Worm (Caenorhabditis elegans): Measurements from ENCODE around the gene nhr-34.

The nhr-34 gene

DNA sequence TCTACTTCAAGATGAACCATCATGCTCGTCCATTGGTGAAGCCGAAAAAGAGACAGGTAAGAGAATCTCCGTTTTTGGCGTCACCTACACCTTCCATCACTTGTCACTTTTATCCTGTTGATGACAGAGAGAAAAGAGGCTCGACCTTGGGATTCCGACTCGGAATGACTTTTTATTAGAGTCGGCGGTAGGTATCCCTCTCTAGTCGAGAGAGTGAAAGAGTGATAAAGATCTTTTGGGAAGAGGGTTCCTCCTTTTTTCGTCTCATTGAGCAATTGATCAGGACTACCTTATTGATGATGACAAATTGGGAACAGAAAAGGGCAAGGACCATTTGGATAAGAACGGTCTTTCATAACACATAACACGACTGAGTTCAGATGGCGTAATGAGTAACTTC is 58.1 kb downstream of the nhr-34 start (continued):
- TF ChIP-seq unc-86 (tag; optimal IDR thresholded peaks at IDR 0.05): no peak
- TF ChIP-seq alr-1 (tag; optimal IDR thresholded peaks at IDR 0.05; ENCODE audit: borderline replicate concordance): no peak
- TF ChIP-seq mep-1 (tag; optimal IDR thresholded peaks at IDR 0.05): peak; percentile 27
- TF ChIP-seq xbp-1 (tag; optimal IDR thresholded peaks at IDR 0.05): no peak
- no peak for TF ChIP-seq mab-9 (GFP tag; IDR thresholded peaks at IDR 0.05)
- TF ChIP-seq nhr-85 (tag): peak; percentile 48
- no peak for TF ChIP-seq pqm-1 (tag; optimal IDR thresholded peaks at IDR 0.05)
- no peak for TF ChIP-seq grh-1 (GFP tag; IDR thresholded peaks at IDR 0.05)
- no peak for TF ChIP-seq lin-15B (tag; optimal IDR thresholded peaks at IDR 0.05)
- TF ChIP-seq C16A3.4 (tag; optimal IDR thresholded peaks at IDR 0.05): no peak

DNA sequence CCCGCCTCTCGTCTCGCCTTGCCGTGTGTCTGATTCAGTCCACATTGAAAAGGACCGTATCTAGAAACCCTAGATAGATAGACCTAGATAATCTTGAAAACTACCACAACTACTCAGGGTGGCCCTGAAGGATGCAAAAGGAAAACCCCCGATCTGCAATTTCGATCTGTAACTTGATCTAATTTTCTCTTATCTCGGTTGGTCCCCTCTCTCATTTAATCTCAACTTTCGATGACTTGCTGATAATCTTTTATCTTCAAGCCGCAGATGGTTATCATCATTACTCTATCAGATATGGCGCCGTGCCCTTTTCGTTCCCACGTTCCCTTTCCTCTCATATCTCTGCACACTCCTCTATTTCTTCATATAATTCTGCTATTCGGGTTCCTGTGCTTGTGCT is 60.0 kb downstream of the nhr-34 start:
- TF ChIP-seq sptf-1 (tag; optimal IDR thresholded peaks at IDR 0.05): no peak
- no peak for TF ChIP-seq ceh-82 (tag; optimal IDR thresholded peaks at IDR 0.05)
- TF ChIP-seq sup-37 (GFP tag; optimal IDR thresholded peaks at IDR 0.05): no peak
- no peak for TF ChIP-seq ama-1 (optimal IDR thresholded peaks at IDR 0.05)
- no peak for TF ChIP-seq snpc-4 (tag; optimal IDR thresholded peaks at IDR 0.05)
- no peak for TF ChIP-seq unc-62 (GFP tag; optimal IDR thresholded peaks at IDR 0.05)
- no peak for TF ChIP-seq nhr-90 (tag; optimal IDR thresholded peaks at IDR 0.05; ENCODE audit: poor library complexity)
- no peak for TF ChIP-seq snu-23 (GFP tag; optimal IDR thresholded peaks at IDR 0.05)
- no peak for TF ChIP-seq egl-13 (tag; optimal IDR thresholded peaks at IDR 0.05)
- no peak for TF ChIP-seq isw-1 (GFP tag; IDR thresholded peaks at IDR 0.05)
- no peak for TF ChIP-seq unc-86 (tag; optimal IDR thresholded peaks at IDR 0.05)
- peak; percentile 69 for TF ChIP-seq lin-14 (GFP tag; optimal IDR thresholded peaks at IDR 0.05)
- TF ChIP-seq efl-3 (GFP tag; optimal IDR thresholded peaks at IDR 0.05): peak; percentile 76
- TF ChIP-seq nhr-28 (tag; optimal IDR thresholded peaks at IDR 0.05): no peak
- TF ChIP-seq fos-1 (tag; optimal IDR thresholded peaks at IDR 0.05): no peak
- no peak for TF ChIP-seq nhr-237 (tag; optimal IDR thresholded peaks at IDR 0.05)
- TF ChIP-seq pqm-1 (tag; optimal IDR thresholded peaks at IDR 0.05): no peak
- no peak for TF ChIP-seq nhr-19 (GFP tag; conservative IDR thresholded peaks at IDR 0.05)
- TF ChIP-seq pax-3 (tag; optimal IDR thresholded peaks at IDR 0.05): no peak
- TF ChIP-seq C04F5.9 (tag; optimal IDR thresholded peaks at IDR 0.05): no peak
- TF ChIP-seq mab-9 (GFP tag; IDR thresholded peaks at IDR 0.05): no peak
- peak; percentile 39 for TF ChIP-seq irx-1 (tag; optimal IDR thresholded peaks at IDR 0.05)
- no peak for TF ChIP-seq xbp-1 (tag; optimal IDR thresholded peaks at IDR 0.05)
- TF ChIP-seq nhr-11 (tag; optimal IDR thresholded peaks at IDR 0.05): no peak
- TF ChIP-seq nhr-20 (tag; optimal IDR thresholded peaks at IDR 0.05): peak; percentile 41
- no peak for TF ChIP-seq C34B4.2 (tag; optimal IDR thresholded peaks at IDR 0.05)
- peak; percentile 46 for TF ChIP-seq nhr-71 (tag; optimal IDR thresholded peaks at IDR 0.05)
- TF ChIP-seq rnt-1 (tag; optimal IDR thresholded peaks at IDR 0.05): peak; percentile 70
- no peak for TF ChIP-seq swsn-7 (tag; optimal IDR thresholded peaks at IDR 0.05)
- no peak for TF ChIP-seq ets-5 (GFP tag; IDR thresholded peaks at IDR 0.05)
- no peak for TF ChIP-seq ztf-4 (tag; optimal IDR thresholded peaks at IDR 0.05)
- peak in 1 of 2 experiments; percentile 17 for TF ChIP-seq egl-27 (tag; optimal IDR thresholded peaks at IDR 0.05)
- TF ChIP-seq ceh-63 (GFP tag; optimal IDR thresholded peaks at IDR 0.05): no peak
- TF ChIP-seq mef-2 (tag; optimal IDR thresholded peaks at IDR 0.05): no peak
- TF ChIP-seq lin-13 (GFP tag; optimal IDR thresholded peaks at IDR 0.05): no peak
- no peak for TF ChIP-seq unc-98 (GFP tag; IDR thresholded peaks at IDR 0.05)
- TF ChIP-seq sox-4 (tag; optimal IDR thresholded peaks at IDR 0.05): no peak
- TF ChIP-seq ces-1 (GFP tag; optimal IDR thresholded peaks at IDR 0.05): no peak
- TF ChIP-seq zag-1 (tag; optimal IDR thresholded peaks at IDR 0.05): no peak
- TF ChIP-seq ceh-90 (tag; optimal IDR thresholded peaks at IDR 0.05): no peak
- no peak for TF ChIP-seq ztf-11 (tag; optimal IDR thresholded peaks at IDR 0.05)
- TF ChIP-seq lsy-2 (tag; optimal IDR thresholded peaks at IDR 0.05): peak in 1 of 2 experiments; percentile 28
- TF ChIP-seq elt-2 (tag; optimal IDR thresholded peaks at IDR 0.05): no peak
- TF ChIP-seq jun-1 (tag; optimal IDR thresholded peaks at IDR 0.05): no peak
- peak; percentile 16 for TF ChIP-seq nhr-47 (tag; optimal IDR thresholded peaks at IDR 0.05)
- TF ChIP-seq ceh-88 (GFP tag; IDR thresholded peaks at IDR 0.05): no peak
- no peak for TF ChIP-seq aha-1 (tag; optimal IDR thresholded peaks at IDR 0.05)
